Fruit fly (Drosophila melanogaster) whole organism, embryonic: ENCODE results near the gene Tsp97E.
A peak's percentile ranks its signal among the peaks of the same experiment; 100 is the strongest.

Experiments used
- Antp ChIP-seq: fragments of 200-800 bp; sonication (Bioruptor generic); optimal IDR thresholded peaks from 3 replicates; lab custom pipeline; 2016; ENCODE audit warnings: missing biosample characterization, missing genetic modification characterization
- Asciz ChIP-seq: fragments of 200-800 bp; sonication (Bioruptor generic); optimal IDR thresholded peaks from 2 replicates; lab custom pipeline; 2017; ENCODE audit warnings: missing biosample characterization, mild to moderate bottlenecking, missing genetic modification characterization, missing genetic modification reagents
- CG11093 ChIP-seq: fragments of 200-800 bp; sonication (Bioruptor generic); IDR thresholded peaks from 3 replicates; pipeline ENCODE4 v1.3.6; 2022; ENCODE audit warnings: missing biosample characterization, missing genetic modification characterization
- CG12299 ChIP-seq: fragments of 200-800 bp; sonication (Bioruptor generic); optimal IDR thresholded peaks from 2 replicates; lab custom pipeline; 2018; ENCODE audit warnings: missing biosample characterization, mild to moderate bottlenecking, missing genetic modification characterization
- CG12391 ChIP-seq: fragments of 200-800 bp; sonication (Bioruptor generic); optimal IDR thresholded peaks from 3 replicates; lab custom pipeline; 2018; ENCODE audit warnings: missing biosample characterization, mild to moderate bottlenecking, missing genetic modification characterization, moderate library complexity
- CG13424 ChIP-seq: fragments of 200-800 bp; sonication (Bioruptor generic); optimal IDR thresholded peaks from 2 replicates; lab custom pipeline; 2019; ENCODE audit warnings: missing biosample characterization, mild to moderate bottlenecking, missing genetic modification characterization, moderate library complexity
- CG13894 ChIP-seq: fragments of 200-800 bp; sonication (Bioruptor generic); optimal IDR thresholded peaks from 3 replicates; lab custom pipeline; 2018; ENCODE audit warnings: missing biosample characterization, mild to moderate bottlenecking, missing genetic modification characterization, moderate library complexity
- CG18011 ChIP-seq: fragments of 200-800 bp; sonication (Bioruptor generic); optimal IDR thresholded peaks from 2 replicates; lab custom pipeline; 2017; ENCODE audit warnings: missing biosample characterization, missing genetic modification characterization, mild to moderate bottlenecking, moderate library complexity, missing genotype
- CG2875 ChIP-seq: fragments of 200-800 bp; sonication (Bioruptor generic); optimal IDR thresholded peaks from 2 replicates; lab custom pipeline; 2017; ENCODE audit warnings: missing biosample characterization, mild to moderate bottlenecking, missing genetic modification characterization, missing genetic modification reagents
- CG31224 ChIP-seq: fragments of 200-800 bp; sonication (Bioruptor generic); IDR thresholded peaks from 2 replicates; pipeline ENCODE4 v1.3.6; 2022; ENCODE audit warnings: missing biosample characterization, missing genetic modification characterization
- CG31365 ChIP-seq: fragments of 200-800 bp; sonication (Bioruptor generic); optimal IDR thresholded peaks from 2 replicates; lab custom pipeline; 2018; ENCODE audit warnings: missing biosample characterization, mild to moderate bottlenecking, missing genetic modification characterization
- CG3163 ChIP-seq: fragments of 200-800 bp; sonication (Bioruptor generic); optimal IDR thresholded peaks from 3 replicates; lab custom pipeline; 2016; ENCODE audit warnings: missing biosample characterization, missing genetic modification characterization
- CG3407 ChIP-seq: fragments of 200-800 bp; sonication (Bioruptor generic); optimal IDR thresholded peaks from 2 replicates; lab custom pipeline; 2018; ENCODE audit warnings: missing biosample characterization, mild to moderate bottlenecking, missing genetic modification characterization
- CG34422 ChIP-seq: fragments of 200-800 bp; sonication (Bioruptor generic); IDR thresholded peaks from 3 replicates; pipeline ENCODE4 v1.3.6; 2022; ENCODE audit warnings: missing biosample characterization, missing genetic modification characterization
- CG4360 ChIP-seq: fragments of 200-800 bp; sonication (Bioruptor generic); IDR thresholded peaks from 2 replicates; pipeline ENCODE4 v1.3.6; 2022; ENCODE audit warnings: missing biosample characterization, missing genetic modification characterization
- CG6654 ChIP-seq: fragments of 200-800 bp; sonication (Bioruptor generic); optimal IDR thresholded peaks from 2 replicates; lab custom pipeline; 2017; ENCODE audit warnings: missing biosample characterization, mild to moderate bottlenecking, missing genetic modification characterization
- CG7556 ChIP-seq: fragments of 200-800 bp; sonication (Bioruptor generic); optimal IDR thresholded peaks from 2 replicates; lab custom pipeline; 2017; ENCODE audit warnings: missing biosample characterization, mild to moderate bottlenecking, missing genetic modification characterization
- CG8944 ChIP-seq: fragments of 200-800 bp; sonication (Bioruptor generic); optimal IDR thresholded peaks from 3 replicates; lab custom pipeline; 2016; ENCODE audit warnings: missing biosample characterization, missing genetic modification characterization
- CG9727 ChIP-seq: fragments of 200-800 bp; sonication (Bioruptor generic); optimal IDR thresholded peaks from 3 replicates; lab custom pipeline; 2017; ENCODE audit warnings: missing biosample characterization, mild to moderate bottlenecking, missing genetic modification characterization
- CTCF ChIP-seq: fragments of 200-800 bp; sonication (Bioruptor generic); optimal IDR thresholded peaks from 2 replicates; lab custom pipeline; 2017; ENCODE audit warnings: missing biosample characterization, mild to moderate bottlenecking, missing genetic modification characterization, moderate library complexity
- CoRest ChIP-seq: fragments of 200-800 bp; sonication (Bioruptor generic); optimal IDR thresholded peaks from 3 replicates; lab custom pipeline; 2018; ENCODE audit warnings: missing biosample characterization, mild to moderate bottlenecking, missing genetic modification characterization, moderate library complexity
- Dek ChIP-seq: fragments of 200-800 bp; sonication (Bioruptor generic); optimal IDR thresholded peaks from 3 replicates; lab custom pipeline; 2019; ENCODE audit warnings: missing biosample characterization, mild to moderate bottlenecking, missing genetic modification characterization, moderate library complexity
- HLH4C ChIP-seq: fragments of 200-800 bp; sonication (Bioruptor generic); IDR thresholded peaks from 3 replicates; pipeline ENCODE4 v1.3.6; 2022; ENCODE audit warnings: missing biosample characterization, missing genetic modification characterization; ENCODE audit not compliant: partially characterized antibody
- Hmx ChIP-seq: fragments of 200-800 bp; sonication (Bioruptor generic); optimal IDR thresholded peaks from 2 replicates; lab custom pipeline; 2016; ENCODE audit warnings: missing biosample characterization, missing genetic modification characterization
- MBD-R2 ChIP-seq: fragments of 200-800 bp; sonication (Bioruptor generic); IDR thresholded peaks from 2 replicates; pipeline ENCODE4 v1.3.6; 2022; ENCODE audit warnings: missing biosample characterization, missing genetic modification characterization
- Max ChIP-seq: fragments of 200-800 bp; sonication (Bioruptor generic); optimal IDR thresholded peaks from 2 replicates; lab custom pipeline; 2016; ENCODE audit warnings: missing biosample characterization, mild to moderate bottlenecking, missing genetic modification characterization
- NfI ChIP-seq: fragments of 200-800 bp; sonication (Bioruptor generic); optimal IDR thresholded peaks from 3 replicates; lab custom pipeline; 2018; ENCODE audit warnings: missing biosample characterization, mild to moderate bottlenecking, missing genetic modification characterization, moderate library complexity
- Scr ChIP-seq: fragments of 200-800 bp; sonication (Bioruptor generic); IDR thresholded peaks from 2 replicates; pipeline ENCODE4 v1.3.6; 2022; ENCODE audit warnings: missing biosample characterization, missing genetic modification characterization; ENCODE audit not compliant: partially characterized antibody
- Sox102F ChIP-seq: fragments of 200-800 bp; sonication (Bioruptor generic); optimal IDR thresholded peaks from 2 replicates; lab custom pipeline; 2018; ENCODE audit warnings: missing biosample characterization, mild to moderate bottlenecking, missing genetic modification characterization, moderate library complexity
- ato ChIP-seq: fragments of 200-800 bp; sonication (Bioruptor generic); IDR thresholded peaks from 2 replicates; pipeline ENCODE4 v1.3.6; 2022; ENCODE audit warnings: missing biosample characterization, missing genetic modification characterization; ENCODE audit not compliant: partially characterized antibody
- btn ChIP-seq: fragments of 200-800 bp; sonication (Bioruptor generic); optimal IDR thresholded peaks from 2 replicates; lab custom pipeline; 2016; ENCODE audit warnings: missing biosample characterization, missing genetic modification characterization
- crp ChIP-seq, 2 experiments: fragments of 200-800 bp; sonication (Bioruptor generic); optimal IDR thresholded peaks; 2 replicates in 1 of 2; 3 replicates in 1 of 2; lab custom pipeline; 2017; ENCODE audit warnings: missing biosample characterization in 2 of 2, missing genetic modification characterization in 2 of 2, mild to moderate bottlenecking in 1 of 2, moderate library complexity in 1 of 2
- dpn ChIP-seq, 2 experiments: fragments of 200-800 bp; sonication (Bioruptor generic); optimal IDR thresholded peaks; 3 replicates each; lab custom pipeline; 2016; ENCODE audit warnings: missing biosample characterization in 2 of 2, missing genetic modification characterization in 2 of 2
- dysf ChIP-seq: fragments of 200-800 bp; sonication (Bioruptor generic); IDR thresholded peaks from 3 replicates; pipeline ENCODE4 v1.3.6; 2022; ENCODE audit warnings: missing biosample characterization, missing genetic modification characterization
- eve ChIP-seq, 2 experiments: fragments of >200 bp; optimal IDR thresholded peaks; 2 replicates each; lab custom pipeline; 2017; ENCODE audit warnings: missing biosample characterization in 2 of 2, missing genetic modification characterization in 2 of 2
- eyg ChIP-seq: fragments of 200-800 bp; sonication (Bioruptor generic); optimal IDR thresholded peaks from 3 replicates; lab custom pipeline; 2016; ENCODE audit warnings: missing biosample characterization, missing genetic modification characterization
- fd64A ChIP-seq: fragments of 200-800 bp; sonication (Bioruptor generic); optimal IDR thresholded peaks from 3 replicates; lab custom pipeline; 2018; ENCODE audit warnings: missing biosample characterization, mild to moderate bottlenecking, missing genetic modification characterization
- gcm ChIP-seq: fragments of 200-800 bp; sonication (Bioruptor generic); optimal IDR thresholded peaks from 2 replicates; lab custom pipeline; 2019; ENCODE audit warnings: missing biosample characterization, mild to moderate bottlenecking, missing genetic modification characterization, moderate library complexity
- gem ChIP-seq: fragments of 200-800 bp; sonication (Bioruptor generic); optimal IDR thresholded peaks from 2 replicates; lab custom pipeline; 2019; ENCODE audit warnings: missing biosample characterization, mild to moderate bottlenecking, missing genetic modification characterization, moderate library complexity
- hb ChIP-seq: fragments of 200-800 bp; sonication (Bioruptor generic); IDR thresholded peaks from 3 replicates; pipeline ENCODE4 v1.3.6; 2022; ENCODE audit warnings: missing biosample characterization, missing genetic modification characterization; ENCODE audit not compliant: partially characterized antibody
- nau ChIP-seq: fragments of 200-800 bp; sonication (Bioruptor generic); optimal IDR thresholded peaks from 3 replicates; lab custom pipeline; 2017; ENCODE audit warnings: missing biosample characterization, mild to moderate bottlenecking, missing genetic modification characterization, missing genetic modification reagents
- oc ChIP-seq: fragments of 200-800 bp; sonication (Bioruptor generic); optimal IDR thresholded peaks from 2 replicates; lab custom pipeline; 2018; ENCODE audit warnings: missing biosample characterization, mild to moderate bottlenecking, missing genetic modification characterization, moderate library complexity
- repo ChIP-seq: fragments of 200-800 bp; sonication (Bioruptor generic); optimal IDR thresholded peaks from 2 replicates; lab custom pipeline; 2016; ENCODE audit warnings: missing biosample characterization, missing genetic modification characterization
- sc ChIP-seq, 3 experiments: fragments of >200 bp in 2 of 3; fragments of 200-800 bp in 1 of 3; sonication (Bioruptor generic) in 1 of 3; optimal IDR thresholded peaks; 2 replicates in 2 of 3; 3 replicates in 1 of 3; lab custom pipeline; 2017; ENCODE audit warnings: mild to moderate bottlenecking in 1 of 3, missing biosample characterization in 1 of 3, missing genetic modification characterization in 1 of 3, missing genetic modification reagents in 1 of 3
- slp2 ChIP-seq: fragments of 200-800 bp; sonication (Bioruptor generic); optimal IDR thresholded peaks from 2 replicates; lab custom pipeline; 2016; ENCODE audit warnings: missing biosample characterization, missing genetic modification characterization
- sna ChIP-seq: fragments of 200-800 bp; sonication (Bioruptor generic); IDR thresholded peaks from 2 replicates; pipeline ENCODE4 v1.3.6; 2022; ENCODE audit warnings: missing biosample characterization, missing genetic modification characterization; ENCODE audit not compliant: partially characterized antibody
- zen ChIP-seq: fragments of 200-800 bp; sonication (Bioruptor generic); optimal IDR thresholded peaks from 3 replicates; lab custom pipeline; 2018; ENCODE audit warnings: missing biosample characterization, mild to moderate bottlenecking, missing genetic modification characterization, moderate library complexity
- zen2 ChIP-seq: fragments of 200-800 bp; sonication (Bioruptor generic); IDR thresholded peaks from 3 replicates; pipeline ENCODE4 v1.3.6; 2022; ENCODE audit warnings: missing biosample characterization, missing genetic modification characterization; ENCODE audit not compliant: partially characterized antibody
- zfh2 ChIP-seq: fragments of 200-800 bp; sonication (Bioruptor generic); optimal IDR thresholded peaks from 2 replicates; lab custom pipeline; 2016; ENCODE audit warnings: missing biosample characterization, missing genetic modification characterization

Gene Tsp97E

DNA sequence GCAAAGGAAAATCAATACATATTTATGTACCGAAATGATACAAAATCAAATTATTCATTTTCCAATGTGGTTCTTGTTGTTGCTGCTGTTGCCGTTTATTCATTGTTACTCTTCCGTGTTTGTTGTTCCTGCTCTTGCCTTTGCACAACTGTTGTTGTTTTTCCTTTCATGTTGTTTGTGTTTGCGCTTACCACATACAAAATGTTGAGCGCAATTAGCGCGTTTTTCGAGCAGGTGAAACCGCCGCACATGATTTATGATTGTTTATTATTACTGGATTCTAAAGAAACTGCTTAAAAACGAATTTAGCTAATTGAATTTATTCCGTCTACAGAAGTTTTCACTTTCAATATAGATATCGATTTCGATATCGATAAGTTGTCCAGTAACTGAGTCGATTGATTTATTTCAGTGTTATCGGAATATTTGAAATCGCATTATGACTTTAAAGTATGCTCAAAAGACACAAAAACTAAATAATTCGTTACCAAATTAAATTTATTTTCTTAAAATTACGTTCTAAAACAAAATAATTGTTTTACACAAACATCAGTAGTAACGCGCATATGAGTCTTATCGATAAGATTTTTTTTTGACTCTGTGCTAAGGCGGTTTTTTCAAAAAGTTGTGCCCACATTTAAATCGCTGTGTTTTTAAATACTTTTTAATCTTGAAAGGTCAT is at the start of gene Tsp97E (continued):
- no peak for TF ChIP-seq CG3163
- peak; percentile 79 for TF ChIP-seq Scr (GFP tag; lab: Robert Waterston, UW)
- no peak for TF ChIP-seq nau (GFP tag; lab: Kevin White, UChicago)
- TF ChIP-seq Antp (GFP tag; lab: Kevin White, UChicago), result no peak
- peak; percentile 12; the same call in 1 of the 2 replicates for TF ChIP-seq MBD-R2
- no peak for TF ChIP-seq gcm (GFP tag; lab: Kevin White, UChicago)
- TF ChIP-seq CG7556, result no peak
- TF ChIP-seq CG6654 (GFP tag; lab: Kevin White, UChicago), result no peak
- TF ChIP-seq CoRest (tag; lab: Kevin White, UChicago), result peak; percentile 46
- TF ChIP-seq eyg (GFP tag; lab: Kevin White, UChicago), result no peak
- no peak for TF ChIP-seq CG12299 (tag; lab: Kevin White, UChicago)
- TF ChIP-seq CG4360 (GFP tag; lab: Robert Waterston, UW), result peak; percentile 91
- no peak for TF ChIP-seq CG3407
- no peak for TF ChIP-seq Dek
- peak; percentile 12 for TF ChIP-seq CG12391
- TF ChIP-seq zen2 (GFP tag; lab: Robert Waterston, UW), result peak; percentile 54; the same call in 1 of the 3 replicates
- no peak for TF ChIP-seq CG34422 (GFP tag; lab: Robert Waterston, UW)
- TF ChIP-seq hb (GFP tag; lab: Robert Waterston, UW), result peak; percentile 80
- TF ChIP-seq CG31365, result no peak
- TF ChIP-seq ato (GFP tag; lab: Robert Waterston, UW), result peak; percentile 47
- TF ChIP-seq slp2, result no peak
- TF ChIP-seq dpn (GFP tag; optimal IDR thresholded peaks at IDR 0.05; lab: Kevin White, UChicago), result no peak
- TF ChIP-seq Asciz, result peak; percentile 8
- TF ChIP-seq Hmx (GFP tag; lab: Kevin White, UChicago), result no peak
- TF ChIP-seq zfh2 (GFP tag; lab: Kevin White, UChicago), result no peak
- TF ChIP-seq CG9727 (GFP tag; lab: Kevin White, UChicago), result no peak
- TF ChIP-seq oc, result no peak
- TF ChIP-seq gem (tag; lab: Kevin White, UChicago), result no peak
- no peak for TF ChIP-seq Sox102F
- TF ChIP-seq repo (GFP tag; lab: Kevin White, UChicago), result no peak
- TF ChIP-seq zen, result no peak
- peak; percentile 88 for TF ChIP-seq sna
- TF ChIP-seq crp (GFP tag; optimal IDR thresholded peaks at IDR 0.05; lab: Kevin White, UChicago), result no peak
- no peak for TF ChIP-seq CG31224 (GFP tag; lab: Robert Waterston, UW)
- no peak for TF ChIP-seq sc (optimal IDR thresholded peaks at IDR 0.05; lab: Kevin White, UChicago)
- TF ChIP-seq sc (GFP tag; optimal IDR thresholded peaks at IDR 0.05; lab: Kevin White, UChicago), result no peak
- TF ChIP-seq CG13424 (tag; lab: Kevin White, UChicago), result no peak
- peak; percentile 12 for TF ChIP-seq Max
- no peak for TF ChIP-seq fd64A
- no peak for TF ChIP-seq NfI (GFP tag; lab: Kevin White, UChicago)
- TF ChIP-seq CTCF (GFP tag; lab: Kevin White, UChicago), result no peak
- peak; percentile 96 for TF ChIP-seq HLH4C
- TF ChIP-seq CG18011 (GFP tag; lab: Kevin White, UChicago), result no peak
- TF ChIP-seq btn (GFP tag; lab: Kevin White, UChicago), result no peak
- TF ChIP-seq dysf (GFP tag; lab: Robert Waterston, UW), result no peak
- no peak for TF ChIP-seq CG2875 (GFP tag; lab: Kevin White, UChicago)
- TF ChIP-seq eve (GFP tag; optimal IDR thresholded peaks at IDR 0.05; lab: Kevin White, UChicago), result no peak
- TF ChIP-seq CG8944 (GFP tag; lab: Kevin White, UChicago), result no peak
- no peak for TF ChIP-seq CG13894
- TF ChIP-seq CG11093 (GFP tag; lab: Robert Waterston, UW), result no peak
